Worm (Caenorhabditis elegans): ENCODE measurements around the gene M02G9.4.
A peak's percentile ranks its signal among the peaks of the same experiment; 100 is the strongest.

Gene M02G9.4

ce11 chrII:10303663-10304115 lies 13.4 kb upstream of the M02G9.4 start, which contains the start of gene vha-9 (continued):
- peak; percentile 27 for TF ChIP-seq madf-10 (tag; optimal IDR thresholded peaks at IDR 0.05)
- peak; percentile 57; the same call in 1 of the 2 replicates for TF ChIP-seq dox-1 (GFP tag; IDR thresholded peaks at IDR 0.05)
- TF ChIP-seq sea-2 (GFP tag; IDR thresholded peaks at IDR 0.05), result no peak
- TF ChIP-seq lin-35 (GFP tag; optimal IDR thresholded peaks at IDR 0.05), result peak in 1 of 3 experiments; percentile 26
- peak; percentile 40; the same call in 1 of the 2 replicates for TF ChIP-seq pbrm-1 (GFP tag; IDR thresholded peaks at IDR 0.05)
- peak; percentile 51; the same call in 1 of the 2 replicates for TF ChIP-seq D2030.7 (GFP tag; IDR thresholded peaks at IDR 0.05)
- TF ChIP-seq aptf-2 (GFP tag; conservative IDR thresholded peaks at IDR 0.05), result no peak
- peak; percentile 26 for TF ChIP-seq B0261.1 (tag; optimal IDR thresholded peaks at IDR 0.05)
- peak; percentile 61 for TF ChIP-seq tbp1 (GFP tag; optimal IDR thresholded peaks at IDR 0.05)
- TF ChIP-seq tlf-1 (GFP tag; optimal IDR thresholded peaks at IDR 0.05), result peak; percentile 19
- TF ChIP-seq lin-40 (tag; optimal IDR thresholded peaks at IDR 0.05), result peak; percentile 44
- no peak for TF ChIP-seq F57A8.1 (GFP tag; optimal IDR thresholded peaks at IDR 0.05)
- TF ChIP-seq F10E7.11 (tag; optimal IDR thresholded peaks at IDR 0.05), result no peak
- TF ChIP-seq nhr-80 (tag; optimal IDR thresholded peaks at IDR 0.05), result peak; percentile 32
- TF ChIP-seq dpff-1 (tag; optimal IDR thresholded peaks at IDR 0.05), result no peak
- TF ChIP-seq madf-6 (GFP tag; IDR thresholded peaks at IDR 0.05), result peak; percentile 64
- TF ChIP-seq snpc-3.4 (tag; optimal IDR thresholded peaks at IDR 0.05), result peak; percentile 52
- no peak for TF ChIP-seq rec-8 (tag; optimal IDR thresholded peaks at IDR 0.05)

- TF ChIP-seq madf-6 (GFP tag; IDR thresholded peaks at IDR 0.05) (peak; percentile 31; the same call in 1 of the 2 replicates), D2030.7 (GFP tag; IDR thresholded peaks at IDR 0.05) (peak; percentile 57; the same call in 1 of the 2 replicates), ztf-28 (GFP tag; IDR thresholded peaks at IDR 0.05) (0 out of 2 replicates have a peak, but pooled peaks have one; percentile 16), tbp1 (GFP tag; optimal IDR thresholded peaks at IDR 0.05) (peak; percentile 85), hmg-1.2 (GFP tag; IDR thresholded peaks at IDR 0.05) (peak; percentile 47), dox-1 (GFP tag; IDR thresholded peaks at IDR 0.05) (0 out of 2 replicates have a peak, but pooled peaks have one; percentile 52), die-1 (tag; optimal IDR thresholded peaks at IDR 0.05) (peak; percentile 19), ztf-26 (tag; optimal IDR thresholded peaks at IDR 0.05) (peak; percentile 21), pbrm-1 (GFP tag; IDR thresholded peaks at IDR 0.05) (peak; percentile 51; the same call in 1 of the 2 replicates), B0261.1 (tag; optimal IDR thresholded peaks at IDR 0.05) (peak; percentile 61), lin-26 (GFP tag; IDR thresholded peaks at IDR 0.05) (peak; percentile 69; the same call in 1 of the 2 replicates), rpc-1 (optimal IDR thresholded peaks at IDR 0.05) (peak; percentile 52), rpc-1 (tag; optimal IDR thresholded peaks at IDR 0.05) (peak; percentile 74)
These were observed 12.4 kb upstream of the M02G9.4 start for ce11 chrII:10304736-10305135.

DNA sequence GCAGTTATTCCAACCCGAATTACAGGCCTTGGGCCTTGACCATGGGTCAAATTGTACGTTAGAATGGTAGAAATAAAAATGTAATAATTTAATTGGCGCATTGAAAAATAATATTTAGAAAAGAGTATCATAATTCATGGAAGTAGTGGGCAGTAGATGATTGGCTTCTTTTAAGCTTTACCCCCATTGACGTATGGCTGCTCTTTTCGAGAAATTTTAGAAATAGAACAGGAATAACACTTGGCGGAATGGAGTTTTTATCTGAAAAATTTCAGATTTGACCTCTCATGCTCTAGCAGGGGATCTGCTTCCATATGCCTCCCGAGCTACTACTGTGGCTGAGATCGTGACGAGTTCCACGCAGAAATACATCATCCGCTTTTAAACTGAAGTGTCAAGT lies 8.4 kb upstream of the M02G9.4 start, which contains the start of gene gcy-4:
Gene gcy-4 (minus strand): TSS at position 101 of the 400 bp plus-strand sequence.
- no peak for TF ChIP-seq akir-1 (GFP tag; optimal IDR thresholded peaks at IDR 0.05)
- TF ChIP-seq egl-18 (GFP tag; IDR thresholded peaks at IDR 0.05), result no peak
- TF ChIP-seq aptf-2 (GFP tag; conservative IDR thresholded peaks at IDR 0.05), result no peak
- TF ChIP-seq ztf-18 (tag; optimal IDR thresholded peaks at IDR 0.05), result no peak
- no peak for TF ChIP-seq F10E7.11 (tag; optimal IDR thresholded peaks at IDR 0.05)
- no peak for TF ChIP-seq ztf-3 (GFP tag; optimal IDR thresholded peaks at IDR 0.05)
- no peak for TF ChIP-seq F49E8.2 (tag; optimal IDR thresholded peaks at IDR 0.05; ENCODE audit: insufficient read depth)
- no peak for TF ChIP-seq T07F8.4 (tag; optimal IDR thresholded peaks at IDR 0.05)
- TF ChIP-seq mel-28 (tag; optimal IDR thresholded peaks at IDR 0.05; ENCODE audit: borderline replicate concordance), result no peak
- no peak for TF ChIP-seq zfh-2 (GFP tag; conservative IDR thresholded peaks at IDR 0.05)

DNA sequence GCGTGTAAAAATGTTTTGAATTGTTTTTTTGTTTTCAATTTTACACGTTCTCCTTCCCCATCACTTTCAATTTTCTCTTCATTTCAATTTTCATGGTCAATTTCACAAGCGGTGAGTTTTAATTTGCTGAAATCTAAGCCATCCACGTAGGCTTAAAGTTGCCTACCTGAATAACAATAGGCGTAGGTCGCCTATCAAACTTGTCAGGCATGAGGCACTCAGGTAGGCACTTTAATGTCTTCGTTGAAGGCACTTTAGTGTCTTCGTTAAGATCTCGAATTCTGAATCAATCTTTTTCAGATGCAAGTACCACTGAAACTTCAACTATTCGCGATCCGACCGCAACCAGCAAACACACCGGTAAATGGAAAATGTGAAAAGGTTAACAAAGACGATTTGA lies 7.8 kb upstream of the M02G9.4 start, which contains the start of gene ZK970.8:
Gene ZK970.8 (plus strand): TSS at position 301 of the 400 bp plus-strand sequence.
- TF ChIP-seq mes-4 (tag; optimal IDR thresholded peaks at IDR 0.05), result no peak
- TF ChIP-seq F37B4.10 (GFP tag; IDR thresholded peaks at IDR 0.05), result no peak
- no peak for TF ChIP-seq nfya-1 (tag; optimal IDR thresholded peaks at IDR 0.05; ENCODE audit: borderline replicate concordance, insufficient read depth)
- TF ChIP-seq pha-4 (tag; optimal IDR thresholded peaks at IDR 0.05), result no peak
- TF ChIP-seq mcd-1 (GFP tag; IDR thresholded peaks at IDR 0.05), result no peak
- no peak for TF ChIP-seq ztf-28 (GFP tag; IDR thresholded peaks at IDR 0.05)
- no peak for TF ChIP-seq C06A6.2 (GFP tag; conservative IDR thresholded peaks at IDR 0.05)
- no peak for TF ChIP-seq let-607 (tag; optimal IDR thresholded peaks at IDR 0.05)

All from whole organism, young adult.